Comparison of ENCODE assay signal across 2 fruit fly cellular contexts in genomic region chr3R:27407049-27407448, dm6.
TF ChIP-seq lines count a peak whose summit lies in the region.

No protein-coding gene starts in this region.

TF ChIP-seq in whole organism, embryonic, 481 proteins besides CTCF, POLR2A, EP300 and RAD21 (continued from another document and continues in another):
- TF ChIP-seq kni (GFP tag; optimal IDR thresholded peaks at IDR 0.05; lab: Kevin White, UChicago): no peak
- peak; percentile 8 for TF ChIP-seq CG9437 (GFP tag; optimal IDR thresholded peaks at IDR 0.05; lab: Kevin White, UChicago)
- TF ChIP-seq gem (tag; optimal IDR thresholded peaks at IDR 0.05; lab: Kevin White, UChicago): peak; percentile 83
- peak in 1 of 2 experiments; percentile 38 for TF ChIP-seq Eip74EF (GFP tag; optimal IDR thresholded peaks at IDR 0.05; lab: Kevin White, UChicago)
- TF ChIP-seq CG1647 (GFP tag; optimal IDR thresholded peaks at IDR 0.05; lab: Kevin White, UChicago): peak; percentile 6
- peak; percentile 57 for TF ChIP-seq CG10274 (GFP tag; optimal IDR thresholded peaks at IDR 0.05; lab: Kevin White, UChicago)
- TF ChIP-seq fd3F (GFP tag; optimal IDR thresholded peaks at IDR 0.05; lab: Kevin White, UChicago): peak; percentile 74
- peak; percentile 28 for TF ChIP-seq exex (tag; optimal IDR thresholded peaks at IDR 0.05; lab: Kevin White, UChicago)
- TF ChIP-seq Trl (optimal IDR thresholded peaks at IDR 0.05; lab: Kevin White, UChicago): no peak
- TF ChIP-seq Trl (GFP tag; optimal IDR thresholded peaks at IDR 0.05; lab: Kevin White, UChicago): peak; percentile 65
- peak; percentile 43 for TF ChIP-seq CG1602 (GFP tag; optimal IDR thresholded peaks at IDR 0.05; lab: Kevin White, UChicago)
- TF ChIP-seq CG10147 (GFP tag; optimal IDR thresholded peaks at IDR 0.05; lab: Kevin White, UChicago): peak; percentile 69
- TF ChIP-seq br (optimal IDR thresholded peaks at IDR 0.05; lab: Kevin White, UChicago): no peak
- TF ChIP-seq CG12071 (GFP tag; optimal IDR thresholded peaks at IDR 0.05; lab: Kevin White, UChicago): peak; percentile 66
- peak; percentile 30 for TF ChIP-seq Ssrp (tag; optimal IDR thresholded peaks at IDR 0.05; lab: Kevin White, UChicago)
- TF ChIP-seq CG17361 (GFP tag; IDR thresholded peaks at IDR 0.05; lab: Robert Waterston, UW): peak; percentile 62
- TF ChIP-seq CG10654 (GFP tag; optimal IDR thresholded peaks at IDR 0.05; lab: Kevin White, UChicago): peak; percentile 51
- peak; percentile 89 for TF ChIP-seq NFAT (GFP tag; IDR thresholded peaks at IDR 0.05; lab: Robert Waterston, UW)
- TF ChIP-seq en (GFP tag; optimal IDR thresholded peaks at IDR 0.05; lab: Kevin White, UChicago): no peak
- TF ChIP-seq gsb (GFP tag; IDR thresholded peaks at IDR 0.05; lab: Robert Waterston, UW): peak; percentile 73
- TF ChIP-seq CG15601 (tag; optimal IDR thresholded peaks at IDR 0.05; lab: Kevin White, UChicago): no peak
- TF ChIP-seq CG43689 (GFP tag; IDR thresholded peaks at IDR 0.05; lab: Robert Waterston, UW): peak; percentile 43; the same call in 1 of the 2 replicates
- peak; percentile 57 for TF ChIP-seq Bteb2 (GFP tag; optimal IDR thresholded peaks at IDR 0.05; lab: Kevin White, UChicago)
- TF ChIP-seq NK7.1 (GFP tag; optimal IDR thresholded peaks at IDR 0.05; lab: Kevin White, UChicago): peak; percentile 33
- TF ChIP-seq fu2 (GFP tag; optimal IDR thresholded peaks at IDR 0.05; lab: Kevin White, UChicago): peak; percentile 50
- TF ChIP-seq CG17912 (GFP tag; optimal IDR thresholded peaks at IDR 0.05; lab: Kevin White, UChicago): peak; percentile 21
- no peak for TF ChIP-seq gfzf (GFP tag; optimal IDR thresholded peaks at IDR 0.05; lab: Kevin White, UChicago)
- TF ChIP-seq ato (GFP tag; IDR thresholded peaks at IDR 0.05; lab: Robert Waterston, UW; ENCODE audit: partially characterized antibody): no peak
- TF ChIP-seq CG11723 (GFP tag; optimal IDR thresholded peaks at IDR 0.05; lab: Kevin White, UChicago): peak; percentile 9
- no peak for TF ChIP-seq CG12744 (GFP tag; optimal IDR thresholded peaks at IDR 0.05; lab: Kevin White, UChicago)
- no peak for TF ChIP-seq vnd (GFP tag; IDR thresholded peaks at IDR 0.05; lab: Robert Waterston, UW; ENCODE audit: partially characterized antibody)
- TF ChIP-seq CG12155 (GFP tag; optimal IDR thresholded peaks at IDR 0.05; lab: Kevin White, UChicago): peak; percentile 60
- TF ChIP-seq ara (GFP tag; IDR thresholded peaks at IDR 0.05; lab: Robert Waterston, UW): peak; percentile 73
- 0 out of 2 replicates have a peak, but pooled peaks have one; percentile 36 for TF ChIP-seq bowl (GFP tag; IDR thresholded peaks at IDR 0.05; lab: Robert Waterston, UW)
- TF ChIP-seq Ada2b (GFP tag; IDR thresholded peaks at IDR 0.05; lab: Robert Waterston, UW): peak; percentile 86
- TF ChIP-seq HLHmδ (GFP tag; optimal IDR thresholded peaks at IDR 0.05; lab: Kevin White, UChicago): no peak
- TF ChIP-seq tap (tag; optimal IDR thresholded peaks at IDR 0.05; lab: Kevin White, UChicago): peak; percentile 64
- TF ChIP-seq CG14710 (tag; optimal IDR thresholded peaks at IDR 0.05; lab: Kevin White, UChicago): no peak
- peak; percentile 77 for TF ChIP-seq bcd (GFP tag; optimal IDR thresholded peaks at IDR 0.05; lab: Kevin White, UChicago)
- TF ChIP-seq CG31365 (tag; optimal IDR thresholded peaks at IDR 0.05; lab: Kevin White, UChicago): peak; percentile 29
- TF ChIP-seq lab (GFP tag; optimal IDR thresholded peaks at IDR 0.05; lab: Kevin White, UChicago): peak; percentile 84
- peak; percentile 33 for TF ChIP-seq CG1233 (GFP tag; optimal IDR thresholded peaks at IDR 0.05; lab: Kevin White, UChicago)
- no peak for TF ChIP-seq Hr78 (GFP tag; optimal IDR thresholded peaks at IDR 0.05; lab: Kevin White, UChicago)
- TF ChIP-seq Opbp (GFP tag; IDR thresholded peaks at IDR 0.05; lab: Robert Waterston, UW; ENCODE audit: partially characterized antibody): no peak
- no peak for TF ChIP-seq Lim3 (GFP tag; IDR thresholded peaks at IDR 0.05; lab: Robert Waterston, UW)
- no peak for TF ChIP-seq Doc3 (GFP tag; IDR thresholded peaks at IDR 0.05; lab: Robert Waterston, UW; ENCODE audit: partially characterized antibody)
- peak; percentile 16 for TF ChIP-seq CG4820 (GFP tag; optimal IDR thresholded peaks at IDR 0.05; lab: Kevin White, UChicago)
- no peak for TF ChIP-seq CG8478 (optimal IDR thresholded peaks at IDR 0.05; lab: Kevin White, UChicago)
- peak; percentile 48 for TF ChIP-seq Side (GFP tag; optimal IDR thresholded peaks at IDR 0.05; lab: Kevin White, UChicago)
- peak; percentile 9 for TF ChIP-seq CG9876 (GFP tag; optimal IDR thresholded peaks at IDR 0.05; lab: Kevin White, UChicago)
- peak; percentile 11 for TF ChIP-seq Atf3 (GFP tag; optimal IDR thresholded peaks at IDR 0.05; lab: Kevin White, UChicago)
- peak; percentile 83 for TF ChIP-seq mam (GFP tag; optimal IDR thresholded peaks at IDR 0.05; lab: Kevin White, UChicago)
- TF ChIP-seq Oaz (GFP tag; IDR thresholded peaks at IDR 0.05; lab: Robert Waterston, UW): peak; percentile 74
- peak; percentile 57 for TF ChIP-seq CG17385 (GFP tag; optimal IDR thresholded peaks at IDR 0.05; lab: Kevin White, UChicago)
- no peak for TF ChIP-seq dmrt11E (tag; optimal IDR thresholded peaks at IDR 0.05; lab: Kevin White, UChicago)
- TF ChIP-seq CG17612 (GFP tag; IDR thresholded peaks at IDR 0.05; lab: Robert Waterston, UW): peak; percentile 57; the same call in 1 of the 2 replicates
- peak; percentile 79 for TF ChIP-seq CoRest (tag; optimal IDR thresholded peaks at IDR 0.05; lab: Kevin White, UChicago)
- peak; percentile 58 for TF ChIP-seq Adf1 (GFP tag; IDR thresholded peaks at IDR 0.05; lab: Robert Waterston, UW)
- TF ChIP-seq amos (GFP tag; IDR thresholded peaks at IDR 0.05; lab: Robert Waterston, UW; ENCODE audit: partially characterized antibody): no peak
- TF ChIP-seq sd (tag; optimal IDR thresholded peaks at IDR 0.05; lab: Kevin White, UChicago): peak; percentile 70
- TF ChIP-seq CG4424 (GFP tag; optimal IDR thresholded peaks at IDR 0.05; lab: Kevin White, UChicago): peak; percentile 56
- no peak for TF ChIP-seq CG10462 (GFP tag; optimal IDR thresholded peaks at IDR 0.05; lab: Kevin White, UChicago)
- TF ChIP-seq shn (GFP tag; optimal IDR thresholded peaks at IDR 0.05; lab: Kevin White, UChicago): peak; percentile 57
- no peak for TF ChIP-seq Neu2 (GFP tag; optimal IDR thresholded peaks at IDR 0.05; lab: Kevin White, UChicago; ENCODE audit: borderline replicate concordance)
- TF ChIP-seq slou (GFP tag; optimal IDR thresholded peaks at IDR 0.05; lab: Kevin White, UChicago): peak; percentile 78

TF ChIP-seq in whole organism, prepupa, 60 proteins besides CTCF, POLR2A, EP300 and RAD21 (continued from another document):
- TF ChIP-seq salr (GFP tag; optimal IDR thresholded peaks at IDR 0.05; lab: Kevin White, UChicago): peak in 1 of 2 experiments; percentile 20
- no peak for TF ChIP-seq dac (GFP tag; optimal IDR thresholded peaks at IDR 0.05; lab: Kevin White, UChicago)
- TF ChIP-seq CG8119 (GFP tag; IDR thresholded peaks at IDR 0.05; lab: Robert Waterston, UW): peak; percentile 56
- no peak for TF ChIP-seq net (GFP tag; optimal IDR thresholded peaks at IDR 0.05; lab: Kevin White, UChicago)
